Fruit fly (Drosophila melanogaster): Measurements from ENCODE around the gene Ucp4C.

DNA sequence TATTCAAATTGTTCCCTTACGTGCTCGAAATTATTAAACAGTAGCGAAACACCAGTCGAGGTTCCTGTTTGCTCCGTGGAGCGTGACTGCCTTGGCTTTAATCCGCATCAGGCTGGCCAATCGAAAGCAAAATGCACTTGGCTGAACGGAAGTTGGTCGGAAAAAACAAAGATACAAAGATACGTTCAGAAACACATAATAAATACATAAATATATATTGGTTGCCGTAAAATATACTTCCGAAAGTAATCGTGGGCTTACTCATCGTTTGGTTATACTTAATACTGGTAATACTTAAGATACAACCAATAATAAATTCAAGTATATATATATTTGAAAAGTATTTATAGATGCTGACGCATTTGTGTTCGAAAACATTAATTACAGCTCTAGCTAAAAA, 3.5 kb upstream of the Ucp4C start, which contains the start of gene psd:
- TF ChIP-seq psq (optimal IDR thresholded peaks at IDR 0.05) (no peak), h (optimal IDR thresholded peaks at IDR 0.05) (no peak), Myc (optimal IDR thresholded peaks at IDR 0.05) (no peak), Sin3A (optimal IDR thresholded peaks at IDR 0.05) (no peak), insv (optimal IDR thresholded peaks at IDR 0.05) (no peak), ttk (optimal IDR thresholded peaks at IDR 0.05) (no peak)

All from Kc167 (cell line).